Worm (Caenorhabditis elegans): Measurements from ENCODE around the gene clec-41.

The clec-41 gene

ce11 chrV:13161052-13161451 is 23.2 kb upstream of the clec-41 start:
- TF ChIP-seq mes-4 (tag; optimal IDR thresholded peaks at IDR 0.05), result no peak
- no peak for TF ChIP-seq aptf-2 (GFP tag; conservative IDR thresholded peaks at IDR 0.05)
- TF ChIP-seq ceh-91 (GFP tag; IDR thresholded peaks at IDR 0.05), result no peak
- TF ChIP-seq let-607 (tag; optimal IDR thresholded peaks at IDR 0.05), result no peak
- TF ChIP-seq Y53F4B.3 (GFP tag; IDR thresholded peaks at IDR 0.05), result no peak
- TF ChIP-seq nhr-179 (tag; optimal IDR thresholded peaks at IDR 0.05), result no peak
- TF ChIP-seq repo-1 (tag; optimal IDR thresholded peaks at IDR 0.05), result no peak
- TF ChIP-seq ets-4 (GFP tag; optimal IDR thresholded peaks at IDR 0.05), result no peak

ce11 chrV:13157073-13157472 is 19.2 kb upstream of the clec-41 start:
- TF ChIP-seq athp-1 (tag; optimal IDR thresholded peaks at IDR 0.05), result no peak
- no peak for TF ChIP-seq nhr-120 (GFP tag; IDR thresholded peaks at IDR 0.05)
- no peak for TF ChIP-seq dpl-1 (GFP tag; optimal IDR thresholded peaks at IDR 0.05)
- TF ChIP-seq ama-1 (optimal IDR thresholded peaks at IDR 0.05), result no peak
- no peak for TF ChIP-seq ama-1 (GFP tag; optimal IDR thresholded peaks at IDR 0.05)
- TF ChIP-seq zim-3 (tag; optimal IDR thresholded peaks at IDR 0.05), result no peak
- TF ChIP-seq repo-1 (tag; optimal IDR thresholded peaks at IDR 0.05), result no peak
- no peak for TF ChIP-seq pha-4 (tag; optimal IDR thresholded peaks at IDR 0.05)
- no peak for TF ChIP-seq mes-4 (tag; optimal IDR thresholded peaks at IDR 0.05)
- no peak for TF ChIP-seq D2030.7 (GFP tag; IDR thresholded peaks at IDR 0.05)
- TF ChIP-seq die-1 (tag; optimal IDR thresholded peaks at IDR 0.05), result no peak
- TF ChIP-seq unc-62 (GFP tag; optimal IDR thresholded peaks at IDR 0.05), result no peak
- TF ChIP-seq F57A8.1 (GFP tag; optimal IDR thresholded peaks at IDR 0.05), result no peak
- no peak for TF ChIP-seq mcd-1 (GFP tag; IDR thresholded peaks at IDR 0.05)
- TF ChIP-seq chd-7 (tag; optimal IDR thresholded peaks at IDR 0.05), result no peak
- no peak for TF ChIP-seq gei-17 (GFP tag; optimal IDR thresholded peaks at IDR 0.05)
- TF ChIP-seq tlf-1 (GFP tag; optimal IDR thresholded peaks at IDR 0.05), result no peak
- TF ChIP-seq dox-1 (GFP tag; IDR thresholded peaks at IDR 0.05), result no peak
- TF ChIP-seq attf-3 (GFP tag; conservative IDR thresholded peaks at IDR 0.05), result no peak

ce11 chrV:13154225-13154624 is 16.3 kb upstream of the clec-41 start:
- no peak for TF ChIP-seq sea-2 (GFP tag; IDR thresholded peaks at IDR 0.05)
- TF ChIP-seq hsf-1 (GFP tag; IDR thresholded peaks at IDR 0.05), result no peak
- TF ChIP-seq hrde-1 (tag; optimal IDR thresholded peaks at IDR 0.05; ENCODE audit: borderline replicate concordance), result no peak
- no peak for TF ChIP-seq T26A5.8 (tag; optimal IDR thresholded peaks at IDR 0.05)
- TF ChIP-seq ets-4 (GFP tag; optimal IDR thresholded peaks at IDR 0.05), result no peak

ce11 chrV:13152575-13152974 is 14.7 kb upstream of the clec-41 start, which contains the start of gene noca-1:
TSS of gene noca-1 (plus strand) at chrV:13152919.
- TF ChIP-seq hlh-26 (GFP tag; conservative IDR thresholded peaks at IDR 0.05) (no peak), lsl-1 (GFP tag; optimal IDR thresholded peaks at IDR 0.05) (peak; percentile 56), ztf-18 (tag; optimal IDR thresholded peaks at IDR 0.05) (no peak), F23B12.7 (tag; optimal IDR thresholded peaks at IDR 0.05; ENCODE audit: insufficient read depth) (no peak), zim-3 (tag; optimal IDR thresholded peaks at IDR 0.05) (no peak), atf-7 (tag; optimal IDR thresholded peaks at IDR 0.05) (no peak), madf-8 (GFP tag; conservative IDR thresholded peaks at IDR 0.05) (0 out of 2 replicates have a peak, but pooled peaks have one; percentile 7), F22D6.2 (tag; optimal IDR thresholded peaks at IDR 0.05) (no peak), lsy-27 (tag; optimal IDR thresholded peaks at IDR 0.05; ENCODE audit: borderline replicate concordance, insufficient read depth) (no peak), ceh-91 (GFP tag; IDR thresholded peaks at IDR 0.05) (0 out of 2 replicates have a peak, but pooled peaks have one; percentile 37), ztf-3 (GFP tag; optimal IDR thresholded peaks at IDR 0.05) (no peak), F33H1.4 (GFP tag; IDR thresholded peaks at IDR 0.05) (peak; percentile 47), ztf-25 (GFP tag; IDR thresholded peaks at IDR 0.05) (no peak), dpl-1 (GFP tag; optimal IDR thresholded peaks at IDR 0.05) (peak; percentile 40), hmg-1.2 (GFP tag; IDR thresholded peaks at IDR 0.05) (no peak), efl-1 (GFP tag; optimal IDR thresholded peaks at IDR 0.05) (peak; percentile 57), T26A5.8 (tag; optimal IDR thresholded peaks at IDR 0.05) (no peak)

Data from whole organism, young adult.